Worm (Caenorhabditis elegans) whole organism, L1 larva: Measurements from ENCODE around the gene cbd-1.

Experiments used
- ceh-82 ChIP-seq, 3 experiments: fragments of 150-350 bp in 1 of 3; sonication (generic microtip) in 2 of 3; optimal IDR thresholded peaks; 2 replicates each; lab custom pipeline; 2014 to 2017; ENCODE audit warnings: missing biosample characterization in 3 of 3, missing genetic modification characterization in 3 of 3
- lin-15B ChIP-seq: fragments of 150-350 bp; sonication (generic microtip); optimal IDR thresholded peaks from 3 replicates; lab custom pipeline; 2014; ENCODE audit warnings: missing biosample characterization, missing genetic modification characterization
- nhr-11 ChIP-seq: fragments of 150-350 bp; optimal IDR thresholded peaks from 2 replicates; lab custom pipeline; 2014; ENCODE audit warnings: missing biosample characterization, missing genetic modification characterization
- nhr-237 ChIP-seq: fragments of 150-350 bp; optimal IDR thresholded peaks from 2 replicates; lab custom pipeline; 2014; ENCODE audit warnings: missing biosample characterization, missing genetic modification characterization
- unc-62 ChIP-seq: fragments of 150-350 bp; optimal IDR thresholded peaks from 2 replicates; lab custom pipeline; 2014; ENCODE audit warnings: missing biosample characterization, missing genetic modification reagents, missing genetic modification characterization

- TF ChIP-seq lin-15B (tag; lab: Kevin White, UChicago) (no peak), unc-62 (GFP tag; lab: Kevin White, UChicago) (no peak), ceh-82 (tag; optimal IDR thresholded peaks at IDR 0.05; lab: Kevin White, UChicago) (no peak), nhr-237 (tag; lab: Kevin White, UChicago) (no peak), nhr-11 (tag; lab: Kevin White, UChicago) (no peak)
These were observed 42.1 kb downstream of the cbd-1 start, which contains the start of gene F22B3.10 for ce11 chrIV:11414920-11415319.
